Fruit fly (Drosophila melanogaster): Measurements from ENCODE around the gene M1BP.

Gene M1BP

DNA sequence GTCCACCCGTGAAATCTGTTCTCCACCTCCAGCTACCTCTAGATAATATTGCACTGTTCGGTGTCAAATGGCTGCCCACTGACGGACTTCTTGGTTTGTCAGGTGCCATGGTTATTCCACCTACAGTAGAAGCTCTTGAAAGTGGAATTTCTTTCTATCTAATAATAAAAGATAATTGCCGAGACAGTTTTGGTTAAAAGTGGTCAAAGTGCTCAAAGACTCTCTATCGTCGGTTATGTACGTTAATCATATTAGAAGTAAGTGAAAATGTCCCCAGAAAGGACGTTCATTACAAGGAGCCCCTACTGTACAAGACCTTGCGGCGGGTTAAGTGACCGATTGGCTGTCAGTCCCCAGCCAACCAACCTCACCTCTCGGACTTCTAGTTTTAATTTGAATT is 12.7 kb upstream of the M1BP start (continued):
- TF ChIP-seq CG18262 (tag; optimal IDR thresholded peaks at IDR 0.05) (peak; percentile 34), lmd (GFP tag; IDR thresholded peaks at IDR 0.05) (peak; percentile 47; the same call in 1 of the 2 replicates), CG4854 (GFP tag; optimal IDR thresholded peaks at IDR 0.05) (peak; percentile 12), CG8478 (optimal IDR thresholded peaks at IDR 0.05) (no peak), CG1603 (tag; optimal IDR thresholded peaks at IDR 0.05) (peak; percentile 44), p53 (GFP tag; optimal IDR thresholded peaks at IDR 0.05) (no peak), CG3847 (GFP tag; IDR thresholded peaks at IDR 0.05) (peak; percentile 52), CG10366 (GFP tag; IDR thresholded peaks at IDR 0.05) (peak; percentile 45), prd (optimal IDR thresholded peaks at IDR 0.05) (no peak), prd (GFP tag; IDR thresholded peaks at IDR 0.05) (peak; percentile 68), eve (GFP tag; optimal IDR thresholded peaks at IDR 0.05) (peak in 1 of 2 experiments; percentile 13), gt (GFP tag; IDR thresholded peaks at IDR 0.05) (no peak), ase (GFP tag; IDR thresholded peaks at IDR 0.05) (peak; percentile 58; the same call in 1 of the 3 replicates), CHES-1-like (GFP tag; optimal IDR thresholded peaks at IDR 0.05) (no peak), Deaf1 (tag; optimal IDR thresholded peaks at IDR 0.05) (no peak), CG31224 (GFP tag; IDR thresholded peaks at IDR 0.05) (no peak), Pdp1 (GFP tag; optimal IDR thresholded peaks at IDR 0.05) (peak in 1 of 2 experiments; percentile 62), E2f1 (GFP tag; IDR thresholded peaks at IDR 0.05) (peak; percentile 59; the same call in 1 of the 2 replicates), CG7786 (GFP tag; optimal IDR thresholded peaks at IDR 0.05) (peak; percentile 23), HLH3B (GFP tag; IDR thresholded peaks at IDR 0.05) (peak; percentile 57; the same call in 1 of the 2 replicates), CG1647 (GFP tag; optimal IDR thresholded peaks at IDR 0.05) (no peak), HHEX (GFP tag; optimal IDR thresholded peaks at IDR 0.05) (peak; percentile 10), ci (GFP tag; IDR thresholded peaks at IDR 0.05) (peak; percentile 63; the same call in 2 of the 3 replicates), hbn (GFP tag; IDR thresholded peaks at IDR 0.05; ENCODE audit: partially characterized antibody) (no peak), row (GFP tag; IDR thresholded peaks at IDR 0.05) (peak; percentile 85), Ptx1 (GFP tag; IDR thresholded peaks at IDR 0.05) (peak; percentile 77), CG17328 (GFP tag; IDR thresholded peaks at IDR 0.05) (0 out of 2 replicates have a peak, but pooled peaks have one; percentile 15), Blimp-1 (GFP tag; optimal IDR thresholded peaks at IDR 0.05) (peak; percentile 40), CG32532 (GFP tag; IDR thresholded peaks at IDR 0.05) (peak; percentile 62; the same call in 1 of the 2 replicates), caup (GFP tag; optimal IDR thresholded peaks at IDR 0.05; ENCODE audit: severe bottlenecking) (peak; percentile 15), CG30403 (GFP tag; optimal IDR thresholded peaks at IDR 0.05) (peak; percentile 44), Med (GFP tag) (peak; percentile 52), Poxn (GFP tag; IDR thresholded peaks at IDR 0.05) (no peak), CG8089 (GFP tag; optimal IDR thresholded peaks at IDR 0.05) (peak; percentile 11), gcm (GFP tag; optimal IDR thresholded peaks at IDR 0.05) (peak; percentile 33), CG15269 (tag; optimal IDR thresholded peaks at IDR 0.05) (peak; percentile 73), peb (GFP tag; IDR thresholded peaks at IDR 0.05) (peak; percentile 10; the same call in 1 of the 2 replicates), Ets97D (GFP tag; optimal IDR thresholded peaks at IDR 0.05) (no peak)

DNA sequence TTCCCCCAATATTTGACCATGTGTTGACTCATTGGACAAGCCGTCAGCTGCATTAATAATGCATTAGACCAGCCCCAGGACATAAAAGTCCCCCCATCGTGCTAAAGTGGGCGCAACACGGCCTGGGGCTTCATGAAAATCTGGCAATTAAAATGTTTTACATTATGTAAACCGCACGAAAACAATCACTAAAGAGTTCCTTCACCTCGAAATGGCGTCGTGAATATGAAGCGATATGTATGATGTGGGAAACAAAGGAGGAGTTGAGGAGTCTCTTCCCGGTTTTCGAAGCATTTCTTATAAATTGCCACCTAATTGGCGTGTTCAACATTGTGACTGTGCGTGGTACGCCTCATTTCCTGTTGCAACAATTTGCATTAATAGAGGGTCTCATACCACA is 11.2 kb upstream of the M1BP start:
- no peak for TF ChIP-seq CG10979 (tag; optimal IDR thresholded peaks at IDR 0.05)

DNA sequence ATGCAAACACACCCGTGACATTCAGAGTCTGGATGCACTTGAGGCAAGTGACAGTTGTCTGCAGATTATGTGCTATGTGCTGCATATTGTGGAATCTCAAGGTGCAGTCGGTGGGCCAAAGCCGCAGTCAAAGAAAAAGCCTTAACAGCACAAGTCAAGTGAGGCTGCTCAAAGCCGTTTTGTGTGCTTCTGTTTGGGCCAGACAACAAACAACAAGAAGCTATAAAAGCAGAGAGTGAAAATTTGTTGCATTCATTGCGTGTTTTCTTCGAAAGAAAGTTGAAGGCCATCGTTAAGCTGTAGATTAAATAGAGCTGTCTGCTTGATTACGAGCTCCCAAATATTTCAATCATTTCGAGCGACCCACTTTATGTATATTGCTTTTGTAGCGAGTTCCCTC is 10.4 kb upstream of the M1BP start:
- TF ChIP-seq ken (GFP tag; IDR thresholded peaks at IDR 0.05) (0 out of 3 replicates have a peak, but pooled peaks have one; percentile 35), ab (GFP tag; optimal IDR thresholded peaks at IDR 0.05) (no peak), CG15479 (GFP tag; optimal IDR thresholded peaks at IDR 0.05) (no peak), Med (GFP tag) (peak; percentile 12), Blimp-1 (GFP tag; optimal IDR thresholded peaks at IDR 0.05) (peak; percentile 56), HLH3B (GFP tag; IDR thresholded peaks at IDR 0.05) (peak; percentile 29; the same call in 1 of the 2 replicates), Chrac-16 (GFP tag; optimal IDR thresholded peaks at IDR 0.05) (no peak), vvl (GFP tag; IDR thresholded peaks at IDR 0.05) (0 out of 2 replicates have a peak, but pooled peaks have one; percentile 7), chm (GFP tag; IDR thresholded peaks at IDR 0.05) (0 out of 2 replicates have a peak, but pooled peaks have one; percentile 13), sens (GFP tag) (peak; percentile 58), CG11093 (GFP tag; IDR thresholded peaks at IDR 0.05) (no peak), tna (GFP tag; IDR thresholded peaks at IDR 0.05; ENCODE audit: partially characterized antibody) (no peak), pros (GFP tag; optimal IDR thresholded peaks at IDR 0.05) (no peak), oc (tag; optimal IDR thresholded peaks at IDR 0.05) (peak; percentile 55), Oli (tag; optimal IDR thresholded peaks at IDR 0.05) (no peak)

Data from whole organism, embryonic.